Worm (Caenorhabditis elegans) whole organism, L3 larva: ENCODE results near the gene mesp-1.

Experiments used
- R02D3.7 ChIP-seq: fragments of 150-350 bp; optimal IDR thresholded peaks from 2 replicates; lab custom pipeline; 2014; ENCODE audit warnings: missing biosample characterization, missing genetic modification characterization
- ZK546.5 ChIP-seq: sonication (generic microtip); optimal IDR thresholded peaks from 2 replicates; lab custom pipeline; 2017; ENCODE audit warnings: missing biosample characterization, missing genetic modification characterization
- aly-2 ChIP-seq: fragments of 150-350 bp; optimal IDR thresholded peaks from 2 replicates; lab custom pipeline; 2014; ENCODE audit warnings: missing biosample characterization, missing genetic modification characterization
- ama-1 ChIP-seq: fragments of 150-350 bp; optimal IDR thresholded peaks from 2 replicates; lab custom pipeline; 2018
- ceh-16 ChIP-seq: sonication (generic microtip); optimal IDR thresholded peaks from 2 replicates; lab custom pipeline; 2017; ENCODE audit warnings: missing biosample characterization, missing genetic modification characterization
- ceh-82 ChIP-seq: fragments of 150-350 bp; optimal IDR thresholded peaks from 2 replicates; lab custom pipeline; 2014; ENCODE audit warnings: missing biosample characterization, missing genetic modification characterization
- ceh-9 ChIP-seq: sonication (generic microtip); optimal IDR thresholded peaks from 2 replicates; lab custom pipeline; 2018; ENCODE audit warnings: missing biosample characterization, missing genetic modification characterization
- daf-12 ChIP-seq: fragments of 150-350 bp; optimal IDR thresholded peaks from 2 replicates; lab custom pipeline; 2014; ENCODE audit warnings: missing biosample characterization, missing genetic modification reagents, missing genetic modification characterization
- egl-27 ChIP-seq: sonication (generic microtip); optimal IDR thresholded peaks from 4 replicates; lab custom pipeline; 2017; ENCODE audit warnings: missing biosample characterization, missing genetic modification reagents, missing genetic modification characterization
- egl-5 ChIP-seq: fragments of 150-350 bp; optimal IDR thresholded peaks from 2 replicates; lab custom pipeline; 2017; ENCODE audit warnings: missing biosample characterization, missing genetic modification reagents, missing genetic modification characterization, inconsistent platforms
- elt-1 ChIP-seq: fragments of 150-350 bp; optimal IDR thresholded peaks from 2 replicates; lab custom pipeline; 2014; ENCODE audit warnings: missing biosample characterization, missing genetic modification characterization
- elt-2 ChIP-seq: sonication (generic microtip); optimal IDR thresholded peaks from 2 replicates; lab custom pipeline; 2016; ENCODE audit warnings: missing genetic modification reagents, mild to moderate bottlenecking, missing genetic modification characterization, missing compliant biosample characterization
- elt-3 ChIP-seq, 3 experiments: fragments of 150-350 bp in 1 of 3; sonication (generic microtip) in 2 of 3; optimal IDR thresholded peaks; 2 replicates in 2 of 3; 4 replicates in 1 of 3; lab custom pipeline; 2014 to 2017; ENCODE audit warnings: missing biosample characterization in 3 of 3, missing genetic modification characterization in 3 of 3
- eor-1 ChIP-seq, 2 experiments: fragments of 150-350 bp; optimal IDR thresholded peaks; 2 replicates each; lab custom pipeline; 2014 to 2018; ENCODE audit warnings: missing biosample characterization in 2 of 2, missing genetic modification characterization in 2 of 2
- fos-1 ChIP-seq: fragments of 150-350 bp; optimal IDR thresholded peaks from 2 replicates; lab custom pipeline; 2014; ENCODE audit warnings: missing biosample characterization, missing genetic modification characterization
- hmg-11 ChIP-seq: sonication (generic microtip); optimal IDR thresholded peaks from 2 replicates; lab custom pipeline; 2016; ENCODE audit warnings: missing genetic modification characterization, missing compliant biosample characterization
- jun-1 ChIP-seq: fragments of 150-350 bp; optimal IDR thresholded peaks from 2 replicates; lab custom pipeline; 2014; ENCODE audit warnings: missing biosample characterization, missing genetic modification reagents, missing genetic modification characterization
- lin-15B ChIP-seq: fragments of 150-350 bp; optimal IDR thresholded peaks from 2 replicates; lab custom pipeline; 2014; ENCODE audit warnings: missing biosample characterization, missing genetic modification characterization
- lin-39 ChIP-seq: fragments of 150-350 bp; optimal IDR thresholded peaks from 2 replicates; lab custom pipeline; 2018; ENCODE audit warnings: missing biosample characterization, missing genetic modification reagents, missing genetic modification characterization
- lsy-12 ChIP-seq: sonication (generic microtip); optimal IDR thresholded peaks from 2 replicates; lab custom pipeline; 2016; ENCODE audit warnings: mild to moderate bottlenecking, missing genetic modification characterization, missing compliant biosample characterization
- mml-1 ChIP-seq: fragments of 150-350 bp; sonication (generic microtip); optimal IDR thresholded peaks from 3 replicates; lab custom pipeline; 2014; ENCODE audit warnings: missing biosample characterization, missing genetic modification characterization
- nfya-1 ChIP-seq: sonication (generic microtip); optimal IDR thresholded peaks from 2 replicates; lab custom pipeline; 2017; ENCODE audit warnings: missing genetic modification characterization, mild to moderate bottlenecking, missing compliant biosample characterization, antibody characterized with exemption, moderate library complexity; ENCODE audit not compliant: insufficient read depth
- nhr-11 ChIP-seq: fragments of 150-350 bp; optimal IDR thresholded peaks from 2 replicates; lab custom pipeline; 2014; ENCODE audit warnings: missing biosample characterization, missing genetic modification characterization
- nhr-12 ChIP-seq: fragments of 150-350 bp; optimal IDR thresholded peaks from 2 replicates; lab custom pipeline; 2014; ENCODE audit warnings: missing biosample characterization, missing genetic modification characterization
- nhr-23 ChIP-seq: fragments of 150-350 bp; optimal IDR thresholded peaks from 2 replicates; lab custom pipeline; 2014; ENCODE audit warnings: missing biosample characterization, missing genetic modification reagents, missing genetic modification characterization
- nhr-25 ChIP-seq: sonication (generic microtip); optimal IDR thresholded peaks from 2 replicates; lab custom pipeline; 2017; ENCODE audit warnings: missing biosample characterization, missing genetic modification characterization
- nhr-28 ChIP-seq: fragments of 150-350 bp; optimal IDR thresholded peaks from 2 replicates; lab custom pipeline; 2014; ENCODE audit warnings: missing biosample characterization, missing genetic modification characterization
- nhr-43 ChIP-seq: sonication (generic microtip); optimal IDR thresholded peaks from 2 replicates; lab custom pipeline; 2016; ENCODE audit warnings: mild to moderate bottlenecking, missing genetic modification characterization, missing compliant biosample characterization; ENCODE audit not compliant: poor library complexity, severe bottlenecking
- nhr-67 ChIP-seq: fragments of 150-350 bp; optimal IDR thresholded peaks from 2 replicates; lab custom pipeline; 2014; ENCODE audit warnings: missing biosample characterization, missing genetic modification characterization
- nhr-76 ChIP-seq: fragments of 150-350 bp; sonication (generic microtip); optimal IDR thresholded peaks from 5 replicates; lab custom pipeline; 2014; ENCODE audit warnings: missing biosample characterization, missing genetic modification characterization
- pha-4 ChIP-seq: fragments of 150-350 bp; optimal IDR thresholded peaks from 2 replicates; lab custom pipeline; 2014; ENCODE audit warnings: missing biosample characterization, missing genetic modification reagents, missing genetic modification characterization
- pqm-1 ChIP-seq: fragments of 150-350 bp; optimal IDR thresholded peaks from 2 replicates; lab custom pipeline; 2017; ENCODE audit warnings: missing biosample characterization, missing genetic modification characterization, inconsistent platforms
- skn-1 ChIP-seq: fragments of 150-350 bp; optimal IDR thresholded peaks from 2 replicates; lab custom pipeline; 2014; ENCODE audit warnings: missing biosample characterization, missing genetic modification characterization
- snpc-4 ChIP-seq: fragments of 150-350 bp; optimal IDR thresholded peaks from 2 replicates; lab custom pipeline; 2014; ENCODE audit warnings: missing biosample characterization, missing genetic modification characterization
- tbx-2 ChIP-seq: sonication (generic microtip); optimal IDR thresholded peaks from 2 replicates; lab custom pipeline; 2016; ENCODE audit warnings: mild to moderate bottlenecking, missing genetic modification characterization, missing compliant biosample characterization
- unc-62 ChIP-seq: fragments of 150-350 bp; sonication (generic microtip); optimal IDR thresholded peaks from 4 replicates; lab custom pipeline; 2014; ENCODE audit warnings: missing biosample characterization, missing genetic modification reagents, missing genetic modification characterization
- ztf-11 ChIP-seq: fragments of 150-350 bp; optimal IDR thresholded peaks from 2 replicates; lab custom pipeline; 2014; ENCODE audit warnings: missing biosample characterization, missing genetic modification characterization
- ztf-4 ChIP-seq: fragments of 150-350 bp; optimal IDR thresholded peaks from 2 replicates; lab custom pipeline; 2014; ENCODE audit warnings: missing biosample characterization, missing genetic modification characterization

Gene mesp-1

DNA sequence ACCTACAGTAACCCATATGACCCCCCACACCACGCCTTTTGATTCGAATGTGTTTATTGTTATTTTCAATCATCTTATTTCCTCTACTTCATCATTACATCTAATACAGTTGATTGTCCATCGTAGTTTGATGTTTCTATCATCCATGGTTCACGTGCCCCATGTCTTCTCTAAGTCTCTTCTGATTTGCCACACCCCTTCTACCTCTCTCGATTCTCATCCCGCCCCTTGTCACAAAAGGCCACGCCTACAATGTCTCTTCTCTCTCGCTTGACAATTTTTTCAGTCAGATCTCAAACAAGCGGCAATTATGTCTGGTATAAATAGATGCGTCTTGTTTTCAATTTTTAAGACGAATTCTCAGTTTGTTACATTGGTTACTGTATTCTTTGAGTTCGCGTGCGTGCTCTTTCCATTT lies 35.9 kb downstream of the mesp-1 start (continued):
- no peak for TF ChIP-seq lin-39 (tag; lab: Kevin White, UChicago)
- no peak for TF ChIP-seq ceh-16
- TF ChIP-seq elt-3 (tag; optimal IDR thresholded peaks at IDR 0.05; lab: Kevin White, UChicago): peak in 1 of 3 experiments; percentile 6
- no peak for TF ChIP-seq ztf-11
- TF ChIP-seq pqm-1 (tag; lab: Kevin White, UChicago): peak; percentile 53
- TF ChIP-seq ztf-4: no peak
- peak; percentile 51 for TF ChIP-seq ama-1 (lab: Kevin White, UChicago)

DNA sequence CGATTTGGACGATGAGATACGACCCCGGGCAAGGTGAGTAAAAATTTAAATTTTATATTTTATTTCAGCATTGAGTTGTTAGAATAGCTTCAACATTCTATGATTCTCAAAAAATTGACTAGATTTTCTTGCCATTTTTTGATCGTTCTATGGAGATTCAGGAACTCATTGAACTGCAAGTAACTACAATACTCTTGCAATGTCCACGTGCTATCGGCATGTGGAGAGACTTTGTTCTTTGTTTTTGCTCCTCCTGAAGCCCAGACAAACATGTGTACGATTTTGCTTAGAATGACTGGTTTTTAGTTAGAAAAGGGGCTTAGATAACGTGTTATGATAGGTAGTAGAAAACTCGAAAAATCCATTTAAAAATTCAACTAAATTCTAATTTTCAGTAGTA lies 36.8 kb downstream of the mesp-1 start:
- TF ChIP-seq tbx-2 (tag; lab: Kevin White, UChicago): no peak
- TF ChIP-seq elt-1 (tag; lab: Kevin White, UChicago): no peak
- no peak for TF ChIP-seq ceh-16
- no peak for TF ChIP-seq mml-1
- no peak for TF ChIP-seq aly-2 (tag; lab: Kevin White, UChicago)
- TF ChIP-seq lsy-12 (tag; lab: Kevin White, UChicago): no peak
- no peak for TF ChIP-seq R02D3.7

DNA sequence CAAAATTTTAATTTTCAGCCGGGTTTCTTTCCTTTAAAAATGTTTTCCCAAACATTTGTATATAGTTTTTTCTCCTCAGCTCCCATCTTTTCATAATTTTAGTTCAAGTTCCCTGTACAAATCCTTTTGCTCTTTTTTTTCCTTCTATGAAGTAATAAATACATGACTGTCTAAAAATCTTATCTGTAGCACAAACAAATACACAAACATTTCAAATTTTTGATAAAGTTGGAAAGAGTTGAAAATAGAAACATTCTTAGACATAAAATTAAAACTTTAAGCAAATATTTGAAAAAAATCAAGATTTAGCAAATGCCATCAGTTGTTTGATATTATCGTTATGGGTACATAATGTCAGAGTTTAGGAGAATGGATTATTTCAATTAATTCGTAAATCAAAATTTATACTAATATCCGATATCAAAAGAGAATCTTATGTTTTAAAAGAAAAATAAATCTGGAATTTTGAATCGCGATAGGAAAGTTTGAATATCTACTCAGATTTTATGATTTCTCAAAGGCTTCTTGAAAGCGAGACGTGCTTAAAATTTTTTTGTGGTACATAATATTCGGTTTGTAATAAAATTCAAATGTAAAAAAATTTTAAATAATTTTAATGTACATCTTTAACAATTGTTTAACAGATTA lies 39.0 kb downstream of the mesp-1 start:
- TF ChIP-seq aly-2 (tag; lab: Kevin White, UChicago) (no peak), elt-2 (peak; percentile 11), nhr-28 (tag; lab: Kevin White, UChicago) (no peak), unc-62 (GFP tag; lab: Kevin White, UChicago) (no peak), fos-1 (tag; lab: Kevin White, UChicago) (no peak), lin-15B (tag; lab: Kevin White, UChicago) (no peak), snpc-4 (tag; lab: Kevin White, UChicago) (no peak), egl-5 (tag; lab: Kevin White, UChicago) (no peak), pha-4 (tag; lab: Kevin White, UChicago) (peak; percentile 29), nhr-11 (tag; lab: Kevin White, UChicago) (no peak), hmg-11 (tag; lab: Kevin White, UChicago) (no peak), lsy-12 (tag; lab: Kevin White, UChicago) (peak; percentile 59), lin-39 (tag; lab: Kevin White, UChicago) (no peak), egl-27 (no peak), eor-1 (tag; optimal IDR thresholded peaks at IDR 0.05; lab: Kevin White, UChicago) (no peak), pqm-1 (tag; lab: Kevin White, UChicago) (peak; percentile 9), ceh-9 (tag; lab: Kevin White, UChicago) (no peak), R02D3.7 (no peak), ztf-4 (no peak), daf-12 (no peak), elt-1 (tag; lab: Kevin White, UChicago) (no peak), nhr-23 (tag; lab: Kevin White, UChicago) (no peak)
- TF ChIP-seq, all 47 proteins: peak for 4

DNA sequence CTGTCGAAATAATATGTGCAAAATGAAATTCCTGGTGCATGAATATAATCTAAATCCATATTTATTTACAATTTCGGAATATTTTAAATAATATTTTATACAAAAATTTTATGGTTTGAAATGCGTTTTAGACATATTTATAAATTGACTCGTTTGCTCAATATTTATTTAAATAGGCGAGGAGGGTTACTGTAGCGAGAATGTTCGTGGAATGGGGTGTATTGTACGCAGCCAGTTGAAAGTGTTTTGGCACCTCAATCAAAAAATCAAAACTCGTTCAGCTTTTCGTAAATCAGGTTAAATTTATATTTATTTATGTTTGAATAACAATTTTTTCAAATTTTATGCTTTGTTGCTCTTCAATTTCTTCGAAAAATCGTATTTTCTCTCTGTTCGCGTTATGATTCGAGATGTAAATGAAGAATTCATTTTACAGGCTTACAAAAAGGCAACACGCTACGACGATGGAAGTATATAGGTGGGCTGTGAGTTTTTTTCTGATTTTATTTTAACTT lies 39.6 kb downstream of the mesp-1 start, which contains the start of gene hyl-1:
TSS of gene hyl-1 (plus strand) at position 465 of the 515 bp plus-strand sequence.
- TF ChIP-seq elt-1 (tag; lab: Kevin White, UChicago): no peak

ce11 chrIV:8539645-8540044 lies 40.5 kb downstream of the mesp-1 start:
- TF ChIP-seq nhr-12 (tag; lab: Kevin White, UChicago): no peak
- TF ChIP-seq jun-1 (tag; lab: Kevin White, UChicago): peak; percentile 8
- peak; percentile 72 for TF ChIP-seq pqm-1 (tag; lab: Kevin White, UChicago)
- peak; percentile 65 for TF ChIP-seq elt-2

DNA sequence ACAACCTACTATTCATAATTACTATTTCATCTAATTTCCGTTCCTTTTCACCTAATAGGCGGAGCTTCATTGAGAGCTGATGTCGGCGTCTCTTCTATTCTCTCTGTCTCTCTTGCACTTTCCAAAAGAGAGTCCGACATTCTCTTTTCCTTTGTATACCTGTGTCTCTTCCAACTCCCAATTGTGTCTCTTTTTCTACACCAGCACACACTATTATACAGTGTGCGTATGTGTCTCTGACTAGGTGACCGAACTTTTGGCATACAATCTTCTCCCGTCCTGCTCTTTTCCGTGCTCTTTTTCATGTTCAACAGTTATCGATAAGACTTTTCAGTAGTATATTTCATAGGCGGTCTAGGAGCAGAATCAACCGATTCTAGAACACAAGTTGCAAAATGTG lies 41.2 kb downstream of the mesp-1 start:
- TF ChIP-seq pha-4 (tag; lab: Kevin White, UChicago): peak; percentile 69
- TF ChIP-seq nhr-76 (tag; lab: Kevin White, UChicago): no peak
- no peak for TF ChIP-seq unc-62 (GFP tag; lab: Kevin White, UChicago)
- TF ChIP-seq nhr-25 (tag; lab: Kevin White, UChicago): no peak
- TF ChIP-seq elt-2: peak; percentile 78
- TF ChIP-seq nhr-67 (tag; lab: Kevin White, UChicago): no peak
- no peak for TF ChIP-seq jun-1 (tag; lab: Kevin White, UChicago)
- TF ChIP-seq nfya-1: peak; percentile 6
- TF ChIP-seq egl-27: no peak
- TF ChIP-seq pqm-1 (tag; lab: Kevin White, UChicago): peak; percentile 62
- no peak for TF ChIP-seq skn-1
- no peak for TF ChIP-seq snpc-4 (tag; lab: Kevin White, UChicago)
- no peak for TF ChIP-seq ZK546.5 (tag; lab: Kevin White, UChicago)
- TF ChIP-seq mml-1: no peak
- peak; percentile 6 for TF ChIP-seq nhr-43 (tag; lab: Kevin White, UChicago)
- no peak for TF ChIP-seq ceh-82
- TF ChIP-seq hmg-11 (tag; lab: Kevin White, UChicago): peak; percentile 29
- no peak for TF ChIP-seq egl-5 (tag; lab: Kevin White, UChicago)
- no peak for TF ChIP-seq elt-3 (tag; optimal IDR thresholded peaks at IDR 0.05; lab: Kevin White, UChicago)
- no peak for TF ChIP-seq R02D3.7
- no peak for TF ChIP-seq ztf-4
- TF ChIP-seq, all 47 proteins: peak for 6
